Worm (Caenorhabditis elegans) whole organism, early embryonic: Measurements from ENCODE around the gene frpr-17.

ENCODE experiments used
- B0310.2 ChIP-seq: sonication (generic microtip); optimal IDR thresholded peaks from 2 replicates; lab custom pipeline; 2016; ENCODE audit warnings: mild to moderate bottlenecking, missing genetic modification characterization, missing compliant biosample characterization
- ceh-36 ChIP-seq: sonication (generic microtip); optimal IDR thresholded peaks from 2 replicates; lab custom pipeline; 2016; ENCODE audit warnings: missing genetic modification characterization, inconsistent platforms, missing compliant biosample characterization

Gene frpr-17

DNA sequence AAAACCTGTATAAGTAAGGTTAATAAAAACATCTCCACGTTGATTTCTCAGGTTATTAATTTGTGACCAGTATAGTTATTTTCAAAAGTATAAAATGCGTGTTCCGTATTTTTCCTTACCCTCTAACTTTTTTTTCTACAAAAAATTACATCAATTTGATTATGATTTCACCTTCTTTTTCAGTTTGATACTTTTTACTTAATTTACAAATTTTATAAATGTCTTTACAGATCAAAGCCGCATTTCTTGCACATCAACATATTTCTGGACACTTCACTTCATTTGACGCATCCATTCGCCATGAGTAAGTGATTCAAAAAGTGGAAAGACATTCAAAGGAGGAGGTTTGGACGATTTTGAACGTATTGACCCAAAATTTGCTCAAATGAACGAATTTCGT is 54.5 kb downstream of the frpr-17 start, which contains the start of gene Y66C5A.2:
Gene Y66C5A.2 (plus strand): TSS at position 301 of the 400 bp plus-strand sequence.
- TF ChIP-seq B0310.2 (tag; lab: Kevin White, UChicago) (no peak), ceh-36 (tag; lab: Kevin White, UChicago) (no peak)
